Worm (Caenorhabditis elegans): ENCODE results near the gene rps-14.
A peak's percentile ranks its signal among the peaks of the same experiment; 100 is the strongest.

Gene rps-14

DNA sequence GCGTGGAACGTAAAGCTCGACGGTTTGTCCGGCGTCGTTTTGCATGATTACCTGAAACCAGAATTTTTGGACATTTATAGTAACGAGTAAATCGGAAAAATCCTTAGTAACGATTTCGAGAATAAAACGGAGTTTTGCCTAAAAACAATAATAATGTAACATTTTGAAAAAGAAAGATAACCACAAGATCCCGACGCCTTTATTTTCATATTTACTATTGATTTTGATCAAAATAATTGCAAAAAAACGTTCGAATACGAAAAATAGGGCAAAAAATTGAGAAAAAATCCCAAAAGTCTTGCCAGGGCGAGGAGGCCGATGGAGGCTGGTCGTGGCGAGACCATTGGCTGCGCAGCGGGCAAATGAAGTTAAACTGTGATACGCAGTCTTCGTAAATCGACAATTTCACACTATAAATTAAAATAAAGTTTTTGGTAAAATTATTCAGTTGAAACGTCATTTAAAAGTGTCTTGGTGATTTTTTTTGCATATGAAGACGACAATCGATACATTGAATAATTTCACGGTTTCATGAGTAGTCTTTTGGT is 10.3 kb upstream of the rps-14 start, which contains the start of gene rps-21:
Gene rps-21 (minus strand): TSS at position 51 of the 548 bp plus-strand sequence.
- TF ChIP-seq zip-5 (tag; optimal IDR thresholded peaks at IDR 0.05) (no peak), unc-3 (GFP tag; conservative IDR thresholded peaks at IDR 0.05) (no peak), unc-3 (tag; optimal IDR thresholded peaks at IDR 0.05) (no peak), unc-55 (GFP tag; optimal IDR thresholded peaks at IDR 0.05) (peak; percentile 32), che-1 (tag; optimal IDR thresholded peaks at IDR 0.05) (no peak), hlh-8 (tag; optimal IDR thresholded peaks at IDR 0.05) (no peak), Y22D7AL.16 (tag; optimal IDR thresholded peaks at IDR 0.05) (no peak), pax-1 (tag; optimal IDR thresholded peaks at IDR 0.05) (no peak), mec-3 (tag; optimal IDR thresholded peaks at IDR 0.05; ENCODE audit: borderline replicate concordance) (no peak), pha-4 (tag; optimal IDR thresholded peaks at IDR 0.05) (no peak), ahr-1 (tag; optimal IDR thresholded peaks at IDR 0.05) (no peak), C38D4.7 (GFP tag; optimal IDR thresholded peaks at IDR 0.05) (no peak), ceh-45 (GFP tag; IDR thresholded peaks at IDR 0.05) (no peak), ztf-16 (tag; optimal IDR thresholded peaks at IDR 0.05) (no peak), C08G9.2 (tag; optimal IDR thresholded peaks at IDR 0.05) (no peak), pqm-1 (tag; optimal IDR thresholded peaks at IDR 0.05) (no peak), nhr-232 (tag; optimal IDR thresholded peaks at IDR 0.05) (no peak), lim-6 (tag; optimal IDR thresholded peaks at IDR 0.05) (no peak), elt-2 (tag; optimal IDR thresholded peaks at IDR 0.05) (peak; percentile 21), elt-4 (tag; optimal IDR thresholded peaks at IDR 0.05) (no peak), ttx-3 (tag; optimal IDR thresholded peaks at IDR 0.05) (no peak), gmeb-2 (tag; optimal IDR thresholded peaks at IDR 0.05) (no peak), ceh-9 (tag; optimal IDR thresholded peaks at IDR 0.05) (no peak), sdc-2 (tag; optimal IDR thresholded peaks at IDR 0.05) (no peak), odd-2 (tag; optimal IDR thresholded peaks at IDR 0.05) (no peak), K09A11.1 (tag; optimal IDR thresholded peaks at IDR 0.05; ENCODE audit: insufficient read depth) (no peak), ceh-14 (tag; optimal IDR thresholded peaks at IDR 0.05) (peak; percentile 6), K02D7.2 (tag; optimal IDR thresholded peaks at IDR 0.05) (no peak), tbx-7 (tag; optimal IDR thresholded peaks at IDR 0.05) (no peak), lin-11 (tag; optimal IDR thresholded peaks at IDR 0.05) (no peak), ceh-34 (tag; optimal IDR thresholded peaks at IDR 0.05) (peak; percentile 47), syd-9 (tag; optimal IDR thresholded peaks at IDR 0.05) (no peak), ceh-48 (tag; optimal IDR thresholded peaks at IDR 0.05) (peak; percentile 19), pros-1 (tag; optimal IDR thresholded peaks at IDR 0.05) (no peak), ets-4 (tag; optimal IDR thresholded peaks at IDR 0.05) (no peak), nfya-1 (tag; optimal IDR thresholded peaks at IDR 0.05) (peak; percentile 81), pag-3 (tag; optimal IDR thresholded peaks at IDR 0.05; ENCODE audit: borderline replicate concordance) (no peak), pha-2 (tag; optimal IDR thresholded peaks at IDR 0.05) (peak; percentile 20), hlh-6 (tag; optimal IDR thresholded peaks at IDR 0.05) (no peak), ceh-24 (tag; optimal IDR thresholded peaks at IDR 0.05) (no peak), ceh-18 (tag; optimal IDR thresholded peaks at IDR 0.05) (peak; percentile 45), ref-2 (tag; optimal IDR thresholded peaks at IDR 0.05) (peak; percentile 11), nhr-11 (tag; optimal IDR thresholded peaks at IDR 0.05) (no peak), ceh-22 (tag; optimal IDR thresholded peaks at IDR 0.05) (no peak), hlh-30 (tag; optimal IDR thresholded peaks at IDR 0.05; ENCODE audit: insufficient read depth) (no peak), ceh-31 (tag; optimal IDR thresholded peaks at IDR 0.05) (peak; percentile 71), unc-42 (tag; optimal IDR thresholded peaks at IDR 0.05) (peak; percentile 88), rnt-1 (tag; optimal IDR thresholded peaks at IDR 0.05) (peak; percentile 19), madf-2 (tag; optimal IDR thresholded peaks at IDR 0.05) (no peak), tbx-2 (tag; optimal IDR thresholded peaks at IDR 0.05) (peak; percentile 69), dmd-4 (tag; optimal IDR thresholded peaks at IDR 0.05; ENCODE audit: borderline replicate concordance) (no peak), hlh-13 (GFP tag; optimal IDR thresholded peaks at IDR 0.05) (no peak), sox-2 (GFP tag; IDR thresholded peaks at IDR 0.05) (no peak), unc-86 (tag; optimal IDR thresholded peaks at IDR 0.05) (peak; percentile 22)
